Worm (Caenorhabditis elegans): Measurements from ENCODE around the gene str-160.

str-160 gene

ce11 chrV:1751449-1751848 lies 16.8 kb downstream of the str-160 start, which contains the start of gene srh-199:
srh-199 (minus strand) TSS chrV:1751549.
- TF ChIP-seq mab-5 (tag; optimal IDR thresholded peaks at IDR 0.05) (no peak), ztf-4 (tag; optimal IDR thresholded peaks at IDR 0.05) (no peak), R02D3.7 (tag; optimal IDR thresholded peaks at IDR 0.05) (no peak), ama-1 (optimal IDR thresholded peaks at IDR 0.05) (no peak), nhr-129 (tag; optimal IDR thresholded peaks at IDR 0.05) (no peak), nhr-21 (tag; optimal IDR thresholded peaks at IDR 0.05) (no peak), nhr-23 (tag; optimal IDR thresholded peaks at IDR 0.05) (no peak), nhr-11 (tag; optimal IDR thresholded peaks at IDR 0.05) (no peak), peb-1 (tag; optimal IDR thresholded peaks at IDR 0.05) (no peak)

- no peak for TF ChIP-seq mbf-1 (tag; optimal IDR thresholded peaks at IDR 0.05)
- TF ChIP-seq nhr-23 (tag; optimal IDR thresholded peaks at IDR 0.05): no peak
- no peak for TF ChIP-seq nhr-129 (tag; optimal IDR thresholded peaks at IDR 0.05)
Observed at ce11 chrV:1752496-1752895, 17.8 kb downstream of the str-160 start, which contains the start of gene ZK697.1. ZK697.1 (plus strand) TSS chrV:1752796.

- TF ChIP-seq ZK546.5 (tag; optimal IDR thresholded peaks at IDR 0.05) (no peak), mab-5 (tag; optimal IDR thresholded peaks at IDR 0.05) (no peak)
Observed at ce11 chrV:1755589-1755988, 20.9 kb downstream of the str-160 start, which contains the start of gene ZK697.14. ZK697.14 (minus strand) TSS chrV:1755689.

- no peak for TF ChIP-seq ceh-82 (tag; optimal IDR thresholded peaks at IDR 0.05)
- TF ChIP-seq R02D3.7 (tag; optimal IDR thresholded peaks at IDR 0.05): no peak
- TF ChIP-seq nhr-6 (tag; optimal IDR thresholded peaks at IDR 0.05): no peak
- no peak for TF ChIP-seq nhr-237 (tag; optimal IDR thresholded peaks at IDR 0.05)
- TF ChIP-seq peb-1 (tag; optimal IDR thresholded peaks at IDR 0.05): no peak
- no peak for TF ChIP-seq unc-55 (GFP tag; optimal IDR thresholded peaks at IDR 0.05)
- no peak for TF ChIP-seq unc-62 (GFP tag; optimal IDR thresholded peaks at IDR 0.05)
- no peak for TF ChIP-seq aly-2 (tag; optimal IDR thresholded peaks at IDR 0.05)
- TF ChIP-seq snpc-4 (tag; optimal IDR thresholded peaks at IDR 0.05): no peak
- no peak for TF ChIP-seq nhr-21 (tag; optimal IDR thresholded peaks at IDR 0.05)
- no peak for TF ChIP-seq nhr-11 (tag; optimal IDR thresholded peaks at IDR 0.05)
- no peak for TF ChIP-seq ztf-11 (tag; optimal IDR thresholded peaks at IDR 0.05)
- TF ChIP-seq nhr-12 (tag; optimal IDR thresholded peaks at IDR 0.05): no peak
Observed at ce11 chrV:1756099-1756498, 21.4 kb downstream of the str-160 start.

- TF ChIP-seq mbf-1 (tag; optimal IDR thresholded peaks at IDR 0.05) (no peak), fos-1 (tag; optimal IDR thresholded peaks at IDR 0.05) (peak; percentile 28), lin-13 (GFP tag; optimal IDR thresholded peaks at IDR 0.05) (no peak), ztf-1 (GFP tag; conservative IDR thresholded peaks at IDR 0.05) (no peak)
Observed at ce11 chrV:1756856-1757255, 22.2 kb downstream of the str-160 start, which contains the start of gene clec-204. clec-204 (plus strand) TSS chrV:1757156.

- TF ChIP-seq nhr-12 (tag; optimal IDR thresholded peaks at IDR 0.05) (no peak), mab-5 (tag; optimal IDR thresholded peaks at IDR 0.05) (no peak), nhr-21 (tag; optimal IDR thresholded peaks at IDR 0.05) (no peak), fos-1 (tag; optimal IDR thresholded peaks at IDR 0.05) (peak; percentile 63), nhr-11 (tag; optimal IDR thresholded peaks at IDR 0.05) (no peak), lsy-2 (tag; optimal IDR thresholded peaks at IDR 0.05) (no peak)
Observed at ce11 chrV:1760682-1761081, 26.0 kb downstream of the str-160 start, which contains the start of gene clec-205. clec-205 (plus strand) TSS chrV:1760893.

- no peak for TF ChIP-seq unc-55 (GFP tag; optimal IDR thresholded peaks at IDR 0.05)
Observed at ce11 chrV:1767427-1767826, 32.8 kb downstream of the str-160 start.

ce11 chrV:1771727-1772126 lies 37.1 kb downstream of the str-160 start, which contains the start of gene dhs-13:
dhs-13 (minus strand) TSS chrV:1771734.
- no peak for TF ChIP-seq nhr-12 (tag; optimal IDR thresholded peaks at IDR 0.05)
- TF ChIP-seq lin-13 (GFP tag; optimal IDR thresholded peaks at IDR 0.05): no peak
- TF ChIP-seq crh-2 (tag; optimal IDR thresholded peaks at IDR 0.05): no peak
- TF ChIP-seq nhr-10 (tag; optimal IDR thresholded peaks at IDR 0.05): no peak
- TF ChIP-seq nhr-129 (tag; optimal IDR thresholded peaks at IDR 0.05): peak; percentile 62
- TF ChIP-seq lsy-2 (tag; optimal IDR thresholded peaks at IDR 0.05): peak in 1 of 2 experiments; percentile 5
- TF ChIP-seq sem-4 (tag; optimal IDR thresholded peaks at IDR 0.05): no peak
- peak; percentile 49 for TF ChIP-seq fos-1 (tag; optimal IDR thresholded peaks at IDR 0.05)
- no peak for TF ChIP-seq zag-1 (tag; optimal IDR thresholded peaks at IDR 0.05)
- TF ChIP-seq F13H6.1 (tag; optimal IDR thresholded peaks at IDR 0.05): peak; percentile 21
- no peak for TF ChIP-seq mbf-1 (tag; optimal IDR thresholded peaks at IDR 0.05)
- TF ChIP-seq nhr-11 (tag; optimal IDR thresholded peaks at IDR 0.05): no peak
- peak; percentile 14 for TF ChIP-seq nhr-21 (tag; optimal IDR thresholded peaks at IDR 0.05)
- TF ChIP-seq nhr-6 (tag; optimal IDR thresholded peaks at IDR 0.05): no peak
- no peak for TF ChIP-seq unc-39 (tag; optimal IDR thresholded peaks at IDR 0.05)
- TF ChIP-seq nhr-77 (tag; optimal IDR thresholded peaks at IDR 0.05): no peak
- TF ChIP-seq sma-3 (GFP tag; optimal IDR thresholded peaks at IDR 0.05): peak; percentile 1
- TF ChIP-seq nhr-237 (tag; optimal IDR thresholded peaks at IDR 0.05): no peak
- no peak for TF ChIP-seq mab-5 (tag; optimal IDR thresholded peaks at IDR 0.05)
- peak; percentile 58 for TF ChIP-seq sma-9 (GFP tag; optimal IDR thresholded peaks at IDR 0.05)
- TF ChIP-seq sma-9 (tag; optimal IDR thresholded peaks at IDR 0.05): no peak
- TF ChIP-seq unc-62 (GFP tag; optimal IDR thresholded peaks at IDR 0.05): no peak
- TF ChIP-seq gmeb-1 (tag; optimal IDR thresholded peaks at IDR 0.05): peak; percentile 25
- no peak for TF ChIP-seq R02D3.7 (tag; optimal IDR thresholded peaks at IDR 0.05)
- TF ChIP-seq blmp-1 (tag; optimal IDR thresholded peaks at IDR 0.05; ENCODE audit: insufficient read depth): no peak

All from whole organism, L2 larva.